Worm (Caenorhabditis elegans) whole organism, L3 larva: ENCODE measurements around the gene srz-91.
"Not testable (repeated sequence)": the region's sequence is repeated elsewhere in the genome, so short reads cannot be mapped to it uniquely, and the experiment has no call there.

ENCODE experiments used
- ama-1 ChIP-seq: fragments of 150-350 bp; optimal IDR thresholded peaks from 2 replicates; lab custom pipeline; 2018
- ceh-16 ChIP-seq: sonication (generic microtip); optimal IDR thresholded peaks from 2 replicates; lab custom pipeline; 2017; ENCODE audit warnings: missing biosample characterization, missing genetic modification characterization
- ceh-28 ChIP-seq: fragments of 150-350 bp; optimal IDR thresholded peaks from 2 replicates; lab custom pipeline; 2014; ENCODE audit warnings: missing biosample characterization, missing genetic modification reagents, missing genetic modification characterization
- ceh-82 ChIP-seq: fragments of 150-350 bp; optimal IDR thresholded peaks from 2 replicates; lab custom pipeline; 2014; ENCODE audit warnings: missing biosample characterization, missing genetic modification characterization
- daf-12 ChIP-seq: fragments of 150-350 bp; optimal IDR thresholded peaks from 2 replicates; lab custom pipeline; 2014; ENCODE audit warnings: missing biosample characterization, missing genetic modification reagents, missing genetic modification characterization
- egl-5 ChIP-seq: fragments of 150-350 bp; optimal IDR thresholded peaks from 2 replicates; lab custom pipeline; 2017; ENCODE audit warnings: missing biosample characterization, missing genetic modification reagents, missing genetic modification characterization, inconsistent platforms
- elt-1 ChIP-seq: fragments of 150-350 bp; optimal IDR thresholded peaks from 2 replicates; lab custom pipeline; 2014; ENCODE audit warnings: missing biosample characterization, missing genetic modification characterization
- elt-2 ChIP-seq: sonication (generic microtip); optimal IDR thresholded peaks from 2 replicates; lab custom pipeline; 2016; ENCODE audit warnings: missing genetic modification reagents, mild to moderate bottlenecking, missing genetic modification characterization, missing compliant biosample characterization
- elt-3 ChIP-seq, 3 experiments: fragments of 150-350 bp in 1 of 3; sonication (generic microtip) in 2 of 3; optimal IDR thresholded peaks; 2 replicates in 2 of 3; 4 replicates in 1 of 3; lab custom pipeline; 2014 to 2017; ENCODE audit warnings: missing biosample characterization in 3 of 3, missing genetic modification characterization in 3 of 3
- eor-1 ChIP-seq, 2 experiments: fragments of 150-350 bp; optimal IDR thresholded peaks; 2 replicates each; lab custom pipeline; 2014 to 2018; ENCODE audit warnings: missing biosample characterization in 2 of 2, missing genetic modification characterization in 2 of 2
- fkh-2 ChIP-seq: fragments of 150-350 bp; optimal IDR thresholded peaks from 2 replicates; lab custom pipeline; 2014; ENCODE audit warnings: missing biosample characterization, missing genetic modification reagents, missing genetic modification characterization
- jun-1 ChIP-seq: fragments of 150-350 bp; optimal IDR thresholded peaks from 2 replicates; lab custom pipeline; 2014; ENCODE audit warnings: missing biosample characterization, missing genetic modification reagents, missing genetic modification characterization
- lin-15B ChIP-seq: fragments of 150-350 bp; optimal IDR thresholded peaks from 2 replicates; lab custom pipeline; 2014; ENCODE audit warnings: missing biosample characterization, missing genetic modification characterization
- lin-39 ChIP-seq: fragments of 150-350 bp; optimal IDR thresholded peaks from 2 replicates; lab custom pipeline; 2018; ENCODE audit warnings: missing biosample characterization, missing genetic modification reagents, missing genetic modification characterization
- lsy-12 ChIP-seq: sonication (generic microtip); optimal IDR thresholded peaks from 2 replicates; lab custom pipeline; 2016; ENCODE audit warnings: mild to moderate bottlenecking, missing genetic modification characterization, missing compliant biosample characterization
- mdl-1 ChIP-seq: fragments of 150-350 bp; optimal IDR thresholded peaks from 2 replicates; lab custom pipeline; 2014; ENCODE audit warnings: missing biosample characterization, missing genetic modification characterization
- mml-1 ChIP-seq: fragments of 150-350 bp; sonication (generic microtip); optimal IDR thresholded peaks from 3 replicates; lab custom pipeline; 2014; ENCODE audit warnings: missing biosample characterization, missing genetic modification characterization
- nhr-12 ChIP-seq: fragments of 150-350 bp; optimal IDR thresholded peaks from 2 replicates; lab custom pipeline; 2014; ENCODE audit warnings: missing biosample characterization, missing genetic modification characterization
- nhr-23 ChIP-seq: fragments of 150-350 bp; optimal IDR thresholded peaks from 2 replicates; lab custom pipeline; 2014; ENCODE audit warnings: missing biosample characterization, missing genetic modification reagents, missing genetic modification characterization
- nhr-237 ChIP-seq: fragments of 150-350 bp; optimal IDR thresholded peaks from 2 replicates; lab custom pipeline; 2014; ENCODE audit warnings: missing biosample characterization, missing genetic modification characterization
- nhr-43 ChIP-seq: sonication (generic microtip); optimal IDR thresholded peaks from 2 replicates; lab custom pipeline; 2016; ENCODE audit warnings: mild to moderate bottlenecking, missing genetic modification characterization, missing compliant biosample characterization; ENCODE audit not compliant: poor library complexity, severe bottlenecking
- nhr-67 ChIP-seq: fragments of 150-350 bp; optimal IDR thresholded peaks from 2 replicates; lab custom pipeline; 2014; ENCODE audit warnings: missing biosample characterization, missing genetic modification characterization
- nhr-76 ChIP-seq: fragments of 150-350 bp; sonication (generic microtip); optimal IDR thresholded peaks from 5 replicates; lab custom pipeline; 2014; ENCODE audit warnings: missing biosample characterization, missing genetic modification characterization
- pha-4 ChIP-seq: fragments of 150-350 bp; optimal IDR thresholded peaks from 2 replicates; lab custom pipeline; 2014; ENCODE audit warnings: missing biosample characterization, missing genetic modification reagents, missing genetic modification characterization
- pqm-1 ChIP-seq: fragments of 150-350 bp; optimal IDR thresholded peaks from 2 replicates; lab custom pipeline; 2017; ENCODE audit warnings: missing biosample characterization, missing genetic modification characterization, inconsistent platforms
- skn-1 ChIP-seq: fragments of 150-350 bp; optimal IDR thresholded peaks from 2 replicates; lab custom pipeline; 2014; ENCODE audit warnings: missing biosample characterization, missing genetic modification characterization
- tbx-2 ChIP-seq: sonication (generic microtip); optimal IDR thresholded peaks from 2 replicates; lab custom pipeline; 2016; ENCODE audit warnings: mild to moderate bottlenecking, missing genetic modification characterization, missing compliant biosample characterization
- unc-39 ChIP-seq: sonication (generic microtip); optimal IDR thresholded peaks from 4 replicates; lab custom pipeline; 2017; ENCODE audit warnings: missing biosample characterization, missing genetic modification characterization
- unc-62 ChIP-seq: fragments of 150-350 bp; sonication (generic microtip); optimal IDR thresholded peaks from 4 replicates; lab custom pipeline; 2014; ENCODE audit warnings: missing biosample characterization, missing genetic modification reagents, missing genetic modification characterization
- zag-1 ChIP-seq: fragments of 150-350 bp; optimal IDR thresholded peaks from 2 replicates; lab custom pipeline; 2014; ENCODE audit warnings: missing biosample characterization, missing genetic modification characterization
- ztf-11 ChIP-seq: fragments of 150-350 bp; optimal IDR thresholded peaks from 2 replicates; lab custom pipeline; 2014; ENCODE audit warnings: missing biosample characterization, missing genetic modification characterization

The srz-91 gene

ce11 chrV:17601520-17601919 is 6.4 kb upstream of the srz-91 start, which contains the start of gene ztf-25:
Gene ztf-25 (plus strand): TSS chrV:17601820.
- no peak for TF ChIP-seq fkh-2 (tag; lab: Kevin White, UChicago)
- TF ChIP-seq unc-62 (GFP tag; lab: Kevin White, UChicago): no peak
- TF ChIP-seq nhr-23 (tag; lab: Kevin White, UChicago): no peak
- TF ChIP-seq pqm-1 (tag; lab: Kevin White, UChicago): no peak
- no peak for TF ChIP-seq eor-1 (tag; optimal IDR thresholded peaks at IDR 0.05; lab: Kevin White, UChicago)

ce11 chrV:17606050-17606449 is 1.8 kb upstream of the srz-91 start, which contains the start of gene Y6G8.16:
Gene Y6G8.16 (plus strand): TSS chrV:17606350.
- TF ChIP-seq mml-1, elt-1, nhr-43 (tag; lab: Kevin White, UChicago): not testable (repeated sequence)

ce11 chrV:17610503-17610902 is 2.6 kb downstream of the srz-91 start, which contains the start of gene Y6G8.15:
Gene Y6G8.15 (minus strand): TSS chrV:17610603.
- not testable (repeated sequence) for TF ChIP-seq lsy-12, pha-4, skn-1 (tag; lab: Kevin White, UChicago)

- TF ChIP-seq egl-5 (tag; lab: Kevin White, UChicago): no peak
- TF ChIP-seq unc-62 (GFP tag; lab: Kevin White, UChicago): no peak
- no peak for TF ChIP-seq mml-1 (tag; lab: Kevin White, UChicago)
- no peak for TF ChIP-seq zag-1 (tag; lab: Kevin White, UChicago)
- TF ChIP-seq daf-12 (tag; lab: Kevin White, UChicago): no peak
- no peak for TF ChIP-seq lsy-12 (tag; lab: Kevin White, UChicago)
- TF ChIP-seq pha-4 (tag; lab: Kevin White, UChicago): no peak
- no peak for TF ChIP-seq ztf-11
- TF ChIP-seq nhr-67: no peak
- no peak for TF ChIP-seq elt-2 (tag; lab: Kevin White, UChicago)
- TF ChIP-seq nhr-12 (tag; lab: Kevin White, UChicago): no peak
- TF ChIP-seq eor-1 (tag; optimal IDR thresholded peaks at IDR 0.05; lab: Kevin White, UChicago): no peak
- no peak for TF ChIP-seq elt-3 (tag; optimal IDR thresholded peaks at IDR 0.05; lab: Kevin White, UChicago)
- TF ChIP-seq nhr-76 (tag; lab: Kevin White, UChicago): no peak
- no peak for TF ChIP-seq lin-39
- TF ChIP-seq ceh-28 (tag; lab: Kevin White, UChicago): no peak
- no peak for TF ChIP-seq unc-39 (tag; lab: Kevin White, UChicago)
- TF ChIP-seq mdl-1 (tag; lab: Kevin White, UChicago): no peak
Observed at ce11 chrV:17614251-17614650, 6.4 kb downstream of the srz-91 start, which contains the start of gene Y6G8.14. Gene Y6G8.14 (minus strand): TSS chrV:17614351.

- no peak for TF ChIP-seq lin-39
- TF ChIP-seq ztf-11: no peak
Observed at ce11 chrV:17615609-17616008, 7.7 kb downstream of the srz-91 start, which contains the start of gene Y6G8.5. Gene Y6G8.5 (minus strand): TSS chrV:17615709.

- TF ChIP-seq lin-15B (tag; lab: Kevin White, UChicago) (no peak), egl-5 (tag; lab: Kevin White, UChicago) (no peak), elt-2 (tag; lab: Kevin White, UChicago) (peak; percentile 83), tbx-2 (no peak)
Observed at ce11 chrV:17616807-17617206, 8.9 kb downstream of the srz-91 start, which contains the start of gene Y6G8.6. Gene Y6G8.6 (minus strand): TSS chrV:17616904.

ce11 chrV:17620266-17620665 is 12.4 kb downstream of the srz-91 start, which contains the start of gene Y6G8.8:
Gene Y6G8.8 (plus strand): TSS chrV:17620566.
- TF ChIP-seq lin-15B (tag; lab: Kevin White, UChicago) (no peak), ztf-11 (no peak), ceh-16 (tag; lab: Kevin White, UChicago) (no peak), ceh-28 (tag; lab: Kevin White, UChicago) (no peak), unc-62 (GFP tag; lab: Kevin White, UChicago) (no peak), elt-3 (tag; optimal IDR thresholded peaks at IDR 0.05; lab: Kevin White, UChicago) (no peak), jun-1 (tag; lab: Kevin White, UChicago) (no peak), ceh-82 (no peak), fkh-2 (tag; lab: Kevin White, UChicago) (no peak), nhr-237 (tag; lab: Kevin White, UChicago) (no peak), pqm-1 (tag; lab: Kevin White, UChicago) (no peak), lin-39 (no peak), ama-1 (lab: Kevin White, UChicago) (no peak)
- TF ChIP-seq, all 47 proteins: peak for 0
